Fruit fly (Drosophila melanogaster): ENCODE data around the gene CG14147.

- TF ChIP-seq CTCF (optimal IDR thresholded peaks at IDR 0.05): no peak
- TF ChIP-seq CG8478 (optimal IDR thresholded peaks at IDR 0.05): no peak
Measured at dm6 chr3L:10959660-10960059, 12.8 kb upstream of the CG14147 start.

Data from S2 (cell line).